Fruit fly (Drosophila melanogaster): ENCODE results near the gene CG6333.

The CG6333 gene

dm6 chr3L:17493807-17494404 lies 7.9 kb upstream of the CG6333 start:
- no peak for TF ChIP-seq Dll (optimal IDR thresholded peaks at IDR 0.05)
- no peak for TF ChIP-seq EcR (GFP tag; optimal IDR thresholded peaks at IDR 0.05)
- no peak for TF ChIP-seq usp (GFP tag; optimal IDR thresholded peaks at IDR 0.05)

- TF ChIP-seq Dll (optimal IDR thresholded peaks at IDR 0.05) (no peak), CG8478 (optimal IDR thresholded peaks at IDR 0.05) (no peak), psq (optimal IDR thresholded peaks at IDR 0.05) (no peak), EcR (GFP tag; optimal IDR thresholded peaks at IDR 0.05) (no peak), pan (optimal IDR thresholded peaks at IDR 0.05) (no peak), usp (GFP tag; optimal IDR thresholded peaks at IDR 0.05) (no peak)
These were observed 7.2 kb upstream of the CG6333 start for dm6 chr3L:17493256-17493655.

- TF ChIP-seq Dll (optimal IDR thresholded peaks at IDR 0.05) (no peak), usp (GFP tag; optimal IDR thresholded peaks at IDR 0.05) (no peak), EcR (GFP tag; optimal IDR thresholded peaks at IDR 0.05) (no peak), pan (optimal IDR thresholded peaks at IDR 0.05) (no peak), CG8478 (optimal IDR thresholded peaks at IDR 0.05) (no peak), psq (optimal IDR thresholded peaks at IDR 0.05) (no peak)
These were observed 5.6 kb upstream of the CG6333 start for dm6 chr3L:17491646-17492045.

- TF ChIP-seq EcR (GFP tag; optimal IDR thresholded peaks at IDR 0.05) = no peak
- TF ChIP-seq CG8478 (optimal IDR thresholded peaks at IDR 0.05) = no peak
- TF ChIP-seq pan (optimal IDR thresholded peaks at IDR 0.05) = no peak
- no peak for TF ChIP-seq psq (optimal IDR thresholded peaks at IDR 0.05)
- TF ChIP-seq Dll (optimal IDR thresholded peaks at IDR 0.05) = no peak
- no peak for TF ChIP-seq usp (GFP tag; optimal IDR thresholded peaks at IDR 0.05)
These were observed 2.8 kb upstream of the CG6333 start for dm6 chr3L:17488622-17489391.

dm6 chr3L:17486794-17487726 lies 1.0 kb upstream of the CG6333 start, which contains the start of gene Oatp74D:
TSS of gene Oatp74D (plus strand) at chr3L:17487118.
- no peak for TF ChIP-seq pan (optimal IDR thresholded peaks at IDR 0.05)
- peak; percentile 16 for TF ChIP-seq CG8478 (optimal IDR thresholded peaks at IDR 0.05)
- TF ChIP-seq Dll (optimal IDR thresholded peaks at IDR 0.05) = peak; percentile 30
- no peak for TF ChIP-seq EcR (GFP tag; optimal IDR thresholded peaks at IDR 0.05)

- TF ChIP-seq CG8478 (optimal IDR thresholded peaks at IDR 0.05) (no peak), Dll (optimal IDR thresholded peaks at IDR 0.05) (no peak), pan (optimal IDR thresholded peaks at IDR 0.05) (no peak), usp (GFP tag; optimal IDR thresholded peaks at IDR 0.05) (no peak), EcR (GFP tag; optimal IDR thresholded peaks at IDR 0.05) (no peak), psq (optimal IDR thresholded peaks at IDR 0.05) (no peak)
These were observed 694 bp downstream of the CG6333 start for dm6 chr3L:17485280-17485792.

dm6 chr3L:17478826-17479225 lies 7.2 kb downstream of the CG6333 start, which contains the start of the genes CG13733 and qjt:
TSS of gene CG13733 (minus strand) at chr3L:17478926.
TSS of gene qjt (plus strand) at chr3L:17479096.
- no peak for TF ChIP-seq Dll (optimal IDR thresholded peaks at IDR 0.05)
- TF ChIP-seq usp (GFP tag; optimal IDR thresholded peaks at IDR 0.05) = no peak
- TF ChIP-seq pan (optimal IDR thresholded peaks at IDR 0.05) = no peak
- TF ChIP-seq EcR (GFP tag; optimal IDR thresholded peaks at IDR 0.05) = no peak
- no peak for TF ChIP-seq CG8478 (optimal IDR thresholded peaks at IDR 0.05)
- TF ChIP-seq psq (optimal IDR thresholded peaks at IDR 0.05) = no peak

dm6 chr3L:17476496-17476895 lies 9.5 kb downstream of the CG6333 start:
- no peak for TF ChIP-seq psq (optimal IDR thresholded peaks at IDR 0.05)
- no peak for TF ChIP-seq Dll (optimal IDR thresholded peaks at IDR 0.05)
- TF ChIP-seq pan (optimal IDR thresholded peaks at IDR 0.05) = no peak
- TF ChIP-seq CG8478 (optimal IDR thresholded peaks at IDR 0.05) = no peak
- TF ChIP-seq usp (GFP tag; optimal IDR thresholded peaks at IDR 0.05) = no peak

- TF ChIP-seq CG8478 (optimal IDR thresholded peaks at IDR 0.05) (no peak), usp (GFP tag; optimal IDR thresholded peaks at IDR 0.05) (no peak), EcR (GFP tag; optimal IDR thresholded peaks at IDR 0.05) (no peak), pan (optimal IDR thresholded peaks at IDR 0.05) (no peak), Dll (optimal IDR thresholded peaks at IDR 0.05) (no peak), psq (optimal IDR thresholded peaks at IDR 0.05) (no peak)
These were observed 10.0 kb downstream of the CG6333 start, which contains the start of gene CG34250 for dm6 chr3L:17475979-17476393. TSS of gene CG34250 (plus strand) at chr3L:17476222.

dm6 chr3L:17474711-17475451 lies 11.1 kb downstream of the CG6333 start, which contains the start of the genes UQCR-Q and CG46525:
TSS of gene UQCR-Q (plus strand) at chr3L:17474761.
TSS of gene CG46525 (plus strand) at chr3L:17475220.
- no peak for TF ChIP-seq Dll (optimal IDR thresholded peaks at IDR 0.05)
- no peak for TF ChIP-seq pan (optimal IDR thresholded peaks at IDR 0.05)
- no peak for TF ChIP-seq psq (optimal IDR thresholded peaks at IDR 0.05)
- TF ChIP-seq usp (GFP tag; optimal IDR thresholded peaks at IDR 0.05) = no peak
- no peak for TF ChIP-seq EcR (GFP tag; optimal IDR thresholded peaks at IDR 0.05)
- no peak for TF ChIP-seq CG8478 (optimal IDR thresholded peaks at IDR 0.05)

dm6 chr3L:17473889-17474288 lies 12.1 kb downstream of the CG6333 start:
- no peak for TF ChIP-seq EcR (GFP tag; optimal IDR thresholded peaks at IDR 0.05)

Data from whole organism.